Fruit fly (Drosophila melanogaster) whole organism, embryonic: ENCODE results near the gene Sdic1.

Source experiments
- Atf-2 ChIP-seq: fragments of 200-800 bp; sonication (Bioruptor generic); optimal IDR thresholded peaks from 2 replicates; lab custom pipeline; 2016; ENCODE audit warnings: missing biosample characterization, missing genetic modification characterization
- Blimp-1 ChIP-seq: fragments of 200-800 bp; sonication (Bioruptor generic); optimal IDR thresholded peaks from 3 replicates; lab custom pipeline; 2018; ENCODE audit warnings: missing biosample characterization, missing genetic modification characterization, mild to moderate bottlenecking, moderate library complexity, missing genetic modification reagents
- BtbVII ChIP-seq: fragments of 200-800 bp; sonication (Bioruptor generic); optimal IDR thresholded peaks from 3 replicates; lab custom pipeline; 2017; ENCODE audit warnings: missing biosample characterization, mild to moderate bottlenecking, missing genetic modification characterization
- Bteb2 ChIP-seq: fragments of 200-800 bp; sonication (Bioruptor generic); optimal IDR thresholded peaks from 2 replicates; lab custom pipeline; 2016; ENCODE audit warnings: missing biosample characterization, missing genetic modification characterization
- CG12299 ChIP-seq: fragments of 200-800 bp; sonication (Bioruptor generic); optimal IDR thresholded peaks from 2 replicates; lab custom pipeline; 2018; ENCODE audit warnings: missing biosample characterization, mild to moderate bottlenecking, missing genetic modification characterization
- CG12659 ChIP-seq: fragments of 200-800 bp; sonication (Bioruptor generic); optimal IDR thresholded peaks from 3 replicates; lab custom pipeline; 2017; ENCODE audit warnings: mild to moderate bottlenecking, missing biosample characterization, missing genetic modification reagents, missing genetic modification characterization
- CG12769 ChIP-seq: fragments of 200-800 bp; sonication (Bioruptor generic); optimal IDR thresholded peaks from 2 replicates; lab custom pipeline; 2019; ENCODE audit warnings: missing biosample characterization, mild to moderate bottlenecking, missing genetic modification characterization, moderate library complexity
- CG14710 ChIP-seq: fragments of 200-800 bp; sonication (Bioruptor generic); optimal IDR thresholded peaks from 3 replicates; lab custom pipeline; 2019; ENCODE audit warnings: missing biosample characterization, mild to moderate bottlenecking, missing genetic modification characterization, moderate library complexity
- CG15073 ChIP-seq: fragments of 200-800 bp; sonication (Bioruptor generic); optimal IDR thresholded peaks from 2 replicates; lab custom pipeline; 2016; ENCODE audit warnings: missing biosample characterization, missing genetic modification characterization
- CG15269 ChIP-seq: fragments of 200-800 bp; sonication (Bioruptor generic); optimal IDR thresholded peaks from 2 replicates; lab custom pipeline; 2018; ENCODE audit warnings: missing biosample characterization, mild to moderate bottlenecking, missing genetic modification characterization, moderate library complexity
- CG15514 ChIP-seq: fragments of 200-800 bp; sonication (Bioruptor generic); optimal IDR thresholded peaks from 3 replicates; lab custom pipeline; 2017; ENCODE audit warnings: missing biosample characterization, missing genetic modification characterization, mild to moderate bottlenecking, moderate library complexity, missing genetic modification reagents
- CG16813 ChIP-seq: fragments of 200-800 bp; sonication (Bioruptor generic); IDR thresholded peaks from 3 replicates; pipeline ENCODE4 v1.3.6; 2022; ENCODE audit warnings: missing biosample characterization, missing genetic modification characterization; ENCODE audit not compliant: partially characterized antibody
- CG17568 ChIP-seq: fragments of 200-800 bp; sonication (Bioruptor generic); optimal IDR thresholded peaks from 2 replicates; lab custom pipeline; 2018; ENCODE audit warnings: missing biosample characterization, mild to moderate bottlenecking, missing genetic modification characterization, moderate library complexity
- CG17829 ChIP-seq: fragments of 200-800 bp; optimal IDR thresholded peaks from 2 replicates; lab custom pipeline; 2019; ENCODE audit warnings: missing biosample characterization, mild to moderate bottlenecking, missing genetic modification characterization, moderate library complexity
- CG18011 ChIP-seq: fragments of 200-800 bp; sonication (Bioruptor generic); optimal IDR thresholded peaks from 2 replicates; lab custom pipeline; 2017; ENCODE audit warnings: missing biosample characterization, missing genetic modification characterization, mild to moderate bottlenecking, moderate library complexity, missing genotype
- CG1832 ChIP-seq: fragments of 200-800 bp; sonication (Bioruptor generic); optimal IDR thresholded peaks from 2 replicates; lab custom pipeline; 2017; ENCODE audit warnings: missing biosample characterization, mild to moderate bottlenecking, missing genetic modification characterization, inconsistent platforms
- CG3726 ChIP-seq: fragments of 200-800 bp; sonication (Bioruptor generic); IDR thresholded peaks from 3 replicates; pipeline ENCODE4, ENCODE4 v1.3.6; 2022; ENCODE audit warnings: missing biosample characterization, missing genetic modification characterization
- CG4404 ChIP-seq: fragments of 200-800 bp; sonication (Bioruptor generic); IDR thresholded peaks from 2 replicates; pipeline ENCODE4 v1.3.6; 2022; ENCODE audit warnings: missing biosample characterization, missing genetic modification characterization
- CG4707 ChIP-seq: fragments of 200-800 bp; sonication (Bioruptor generic); optimal IDR thresholded peaks from 2 replicates; lab custom pipeline; 2018; ENCODE audit warnings: missing biosample characterization, mild to moderate bottlenecking, missing genetic modification characterization, moderate library complexity
- CG4820 ChIP-seq: fragments of 200-800 bp; sonication (Bioruptor generic); optimal IDR thresholded peaks from 3 replicates; lab custom pipeline; 2016; ENCODE audit warnings: missing biosample characterization, missing genetic modification characterization
- CG6854 ChIP-seq: fragments of 200-800 bp; sonication (Bioruptor generic); optimal IDR thresholded peaks from 3 replicates; lab custom pipeline; 2017; ENCODE audit warnings: missing biosample characterization, mild to moderate bottlenecking, missing genetic modification characterization
- CG7372 ChIP-seq: fragments of 200-800 bp; sonication (Bioruptor generic); IDR thresholded peaks from 2 replicates; pipeline ENCODE4 v1.3.6; 2022; ENCODE audit warnings: missing biosample characterization, missing genetic modification characterization
- CG7745 ChIP-seq: fragments of 200-800 bp; sonication (Bioruptor generic); optimal IDR thresholded peaks from 2 replicates; lab custom pipeline; 2018; ENCODE audit warnings: missing biosample characterization, mild to moderate bottlenecking, missing genetic modification characterization, moderate library complexity
- CG8281 ChIP-seq: fragments of 200-800 bp; sonication (Bioruptor generic); optimal IDR thresholded peaks from 2 replicates; lab custom pipeline; 2018; ENCODE audit warnings: missing biosample characterization, mild to moderate bottlenecking, missing genetic modification characterization, moderate library complexity
- CG8944 ChIP-seq: fragments of 200-800 bp; sonication (Bioruptor generic); optimal IDR thresholded peaks from 3 replicates; lab custom pipeline; 2016; ENCODE audit warnings: missing biosample characterization, missing genetic modification characterization
- CrebB ChIP-seq: fragments of 200-800 bp; sonication (Bioruptor generic); optimal IDR thresholded peaks from 3 replicates; lab custom pipeline; 2018; ENCODE audit warnings: missing biosample characterization, mild to moderate bottlenecking, missing genetic modification characterization
- Dip3 ChIP-seq: fragments of 200-800 bp; sonication (Bioruptor generic); optimal IDR thresholded peaks from 3 replicates; lab custom pipeline; 2016; ENCODE audit warnings: missing biosample characterization, missing genetic modification characterization
- Drgx ChIP-seq: fragments of 200-800 bp; sonication (Bioruptor generic); IDR thresholded peaks from 2 replicates; pipeline ENCODE4 v1.3.6; 2022; ENCODE audit warnings: missing biosample characterization, missing genetic modification characterization
- H2.0 ChIP-seq: fragments of 200-800 bp; sonication (Bioruptor generic); IDR thresholded peaks from 2 replicates; pipeline ENCODE4 v1.3.6; 2022; ENCODE audit warnings: missing biosample characterization, missing genetic modification characterization
- HmgD ChIP-seq: fragments of 200-800 bp; sonication (Bioruptor generic); optimal IDR thresholded peaks from 3 replicates; lab custom pipeline; 2016; ENCODE audit warnings: missing biosample characterization, missing genetic modification characterization
- Hsf ChIP-seq: fragments of 200-800 bp; sonication (Bioruptor generic); optimal IDR thresholded peaks from 3 replicates; lab custom pipeline; 2016; ENCODE audit warnings: missing biosample characterization, missing genetic modification characterization
- Nf-YB ChIP-seq: fragments of 200-800 bp; sonication (Bioruptor generic); optimal IDR thresholded peaks from 3 replicates; lab custom pipeline; 2019; ENCODE audit warnings: missing biosample characterization, mild to moderate bottlenecking, missing genetic modification characterization, moderate library complexity
- Spps ChIP-seq: fragments of 200-800 bp; sonication (Bioruptor generic); optimal IDR thresholded peaks from 2 replicates; lab custom pipeline; 2018; ENCODE audit warnings: missing biosample characterization, mild to moderate bottlenecking, missing genetic modification characterization
- cad ChIP-seq: fragments of >200 bp; optimal IDR thresholded peaks from 2 replicates; lab custom pipeline; 2017; ENCODE audit warnings: missing biosample characterization, missing genetic modification characterization
- crol ChIP-seq: fragments of 200-800 bp; sonication (Bioruptor generic); IDR thresholded peaks from 2 replicates; pipeline ENCODE4 v1.3.6; 2022; ENCODE audit warnings: missing biosample characterization, missing genetic modification characterization
- emc ChIP-seq: fragments of 200-800 bp; sonication (Bioruptor generic); optimal IDR thresholded peaks from 2 replicates; lab custom pipeline; 2016; ENCODE audit warnings: missing biosample characterization, missing genetic modification characterization
- gsb ChIP-seq: fragments of 200-800 bp; sonication (Bioruptor generic); IDR thresholded peaks from 2 replicates; pipeline ENCODE4 v1.3.6; 2022; ENCODE audit warnings: missing biosample characterization, missing genetic modification characterization
- gsb-n ChIP-seq: fragments of 200-800 bp; sonication (Bioruptor generic); optimal IDR thresholded peaks from 3 replicates; lab custom pipeline; 2018; ENCODE audit warnings: missing biosample characterization, mild to moderate bottlenecking, missing genetic modification characterization
- hkb ChIP-seq, 2 experiments: fragments of 200-800 bp in 1 of 2; fragments of >200 bp in 1 of 2; sonication (Bioruptor generic) in 1 of 2; IDR thresholded peaks in 1 of 2; optimal IDR thresholded peaks in 1 of 2; 2 replicates each; pipeline versions ENCODE4 v1.3.6 to Lab custom; 2017 to 2022; ENCODE audit warnings: missing biosample characterization in 1 of 2, missing genetic modification characterization in 1 of 2
- insv ChIP-seq, 2 experiments: fragments of 200-800 bp; sonication (Bioruptor generic); optimal IDR thresholded peaks; 3 replicates each; lab custom pipeline; 2016 to 2018; ENCODE audit warnings: missing biosample characterization in 2 of 2, missing genetic modification characterization in 2 of 2
- jumu ChIP-seq: fragments of 200-800 bp; sonication (Bioruptor generic); optimal IDR thresholded peaks from 3 replicates; lab custom pipeline; 2016; ENCODE audit warnings: missing biosample characterization, missing genetic modification characterization
- kay ChIP-seq: fragments of 200-800 bp; sonication (Bioruptor generic); optimal IDR thresholded peaks from 2 replicates; lab custom pipeline; 2016; ENCODE audit warnings: missing biosample characterization, missing genetic modification characterization
- lola ChIP-seq, 3 experiments: fragments of >200 bp in 2 of 3; fragments of 200-800 bp in 1 of 3; sonication (Bioruptor generic) in 1 of 3; optimal IDR thresholded peaks; 2 replicates each; lab custom pipeline; 2017 to 2019; ENCODE audit warnings: missing biosample characterization in 3 of 3, missing genetic modification characterization in 3 of 3, mild to moderate bottlenecking in 1 of 3, moderate library complexity in 1 of 3
- mam ChIP-seq: fragments of 200-800 bp; sonication (Bioruptor generic); optimal IDR thresholded peaks from 3 replicates; lab custom pipeline; 2016; ENCODE audit warnings: missing biosample characterization, missing genetic modification characterization
- pzg ChIP-seq: fragments of 200-800 bp; sonication (Bioruptor generic); optimal IDR thresholded peaks from 3 replicates; lab custom pipeline; 2018; ENCODE audit warnings: missing biosample characterization, mild to moderate bottlenecking, missing genetic modification characterization, moderate library complexity
- sens ChIP-seq: fragments of 200-800 bp; sonication (Bioruptor generic); peaks from one replicate; lab custom pipeline; 2016; ENCODE audit warnings: missing biosample characterization, missing genetic modification characterization
- so ChIP-seq: fragments of 200-800 bp; sonication (Bioruptor generic); IDR thresholded peaks from 3 replicates; pipeline ENCODE4 v1.3.6; 2022; ENCODE audit warnings: missing biosample characterization, missing genetic modification characterization
- tgo ChIP-seq: fragments of 200-800 bp; sonication (Bioruptor generic); IDR thresholded peaks from 3 replicates; pipeline ENCODE4 v1.3.6; 2022; ENCODE audit warnings: missing biosample characterization, missing genetic modification characterization
- wek ChIP-seq: fragments of 200-800 bp; sonication (Bioruptor generic); optimal IDR thresholded peaks from 3 replicates; lab custom pipeline; 2018; ENCODE audit warnings: missing biosample characterization, mild to moderate bottlenecking, missing genetic modification characterization, moderate library complexity
- zfh1 ChIP-seq: fragments of 200-800 bp; sonication (Bioruptor generic); IDR thresholded peaks from 3 replicates; pipeline ENCODE4 v1.3.6; 2022; ENCODE audit warnings: missing biosample characterization, missing genetic modification characterization

Gene Sdic1

dm6 chrX:20165773-20166412, 12.5 kb downstream of the Sdic1 start, which contains the start of gene Phf7 (continued):
- TF ChIP-seq Bteb2 (GFP tag; lab: Kevin White, UChicago) (no peak), CG15073 (GFP tag; lab: Kevin White, UChicago) (no peak), gsb-n (no peak), Hsf (GFP tag; lab: Kevin White, UChicago) (no peak), mam (GFP tag; lab: Kevin White, UChicago) (no peak), crol (GFP tag; lab: Robert Waterston, UW) (no peak), CG12659 (GFP tag; lab: Kevin White, UChicago) (peak; percentile 59), CG12299 (tag; lab: Kevin White, UChicago) (no peak), Spps (tag; lab: Kevin White, UChicago) (no peak), CG15514 (GFP tag; lab: Kevin White, UChicago) (peak; percentile 66), CG16813 (peak; percentile 83), CG18011 (GFP tag; lab: Kevin White, UChicago) (no peak), CG8944 (GFP tag; lab: Kevin White, UChicago) (no peak), CG4820 (no peak), jumu (GFP tag; lab: Kevin White, UChicago) (peak; percentile 18), gsb (GFP tag; lab: Robert Waterston, UW) (no peak), CG7372 (GFP tag; lab: Robert Waterston, UW) (no peak), CG15269 (tag; lab: Kevin White, UChicago) (no peak), zfh1 (GFP tag; lab: Robert Waterston, UW) (no peak), hkb (optimal IDR thresholded peaks at IDR 0.05; lab: Kevin White, UChicago) (no peak), hkb (GFP tag; IDR thresholded peaks at IDR 0.05; lab: Robert Waterston, UW) (no peak), lola (GFP tag; optimal IDR thresholded peaks at IDR 0.05; lab: Kevin White, UChicago) (no peak), so (GFP tag; lab: Robert Waterston, UW) (no peak), Blimp-1 (GFP tag; lab: Kevin White, UChicago) (no peak), CG14710 (tag; lab: Kevin White, UChicago) (peak; percentile 38), CG17829 (peak; percentile 14), emc (GFP tag; lab: Kevin White, UChicago) (no peak), CG1832 (no peak), wek (GFP tag; lab: Kevin White, UChicago) (no peak), sens (peak; percentile 53), HmgD (GFP tag; lab: Kevin White, UChicago) (peak; percentile 34), CG12769 (tag; lab: Kevin White, UChicago) (no peak), cad (GFP tag; lab: Kevin White, UChicago) (no peak), CG4707 (GFP tag; lab: Kevin White, UChicago) (no peak), CG7745 (no peak), CG4404 (GFP tag; lab: Robert Waterston, UW) (no peak), BtbVII (GFP tag; lab: Kevin White, UChicago) (no peak), CrebB (tag; lab: Kevin White, UChicago) (no peak), CG3726 (GFP tag; lab: Robert Waterston, UW) (no peak), Drgx (GFP tag; lab: Robert Waterston, UW) (no peak), Dip3 (GFP tag; lab: Kevin White, UChicago) (no peak), H2.0 (no peak), CG6854 (GFP tag; lab: Kevin White, UChicago) (no peak), CG17568 (GFP tag; lab: Kevin White, UChicago) (no peak), kay (GFP tag; lab: Kevin White, UChicago) (no peak), insv (GFP tag; optimal IDR thresholded peaks at IDR 0.05; lab: Kevin White, UChicago) (no peak), CG8281 (no peak), tgo (GFP tag; lab: Robert Waterston, UW) (no peak), Nf-YB (GFP tag; lab: Kevin White, UChicago) (no peak), Atf-2 (GFP tag; lab: Kevin White, UChicago) (no peak), pzg (GFP tag; lab: Kevin White, UChicago) (peak; percentile 85)
